Fruit fly (Drosophila melanogaster) whole organism, embryonic: Measurements from ENCODE around the gene Pdxk.

Source experiments
- ATbp ChIP-seq: fragments of 200-800 bp; sonication (Bioruptor generic); optimal IDR thresholded peaks from 2 replicates; lab custom pipeline; 2017; ENCODE audit warnings: missing biosample characterization, mild to moderate bottlenecking, missing genetic modification characterization, missing genetic modification reagents
- Adf1 ChIP-seq: fragments of 200-800 bp; sonication (Bioruptor generic); IDR thresholded peaks from 2 replicates; pipeline ENCODE4 v1.3.6; 2022; ENCODE audit warnings: missing biosample characterization, missing genetic modification characterization
- Antp ChIP-seq: fragments of 200-800 bp; sonication (Bioruptor generic); optimal IDR thresholded peaks from 3 replicates; lab custom pipeline; 2016; ENCODE audit warnings: missing biosample characterization, missing genetic modification characterization
- CG14667 ChIP-seq: fragments of 200-800 bp; sonication (Bioruptor generic); IDR thresholded peaks from 2 replicates; pipeline ENCODE4 v1.3.6; 2022; ENCODE audit warnings: missing biosample characterization, missing genetic modification characterization
- CG17359 ChIP-seq: fragments of 200-800 bp; sonication (Bioruptor generic); optimal IDR thresholded peaks from 3 replicates; lab custom pipeline; 2018; ENCODE audit warnings: missing biosample characterization, mild to moderate bottlenecking, missing genetic modification characterization, moderate library complexity
- CG17361 ChIP-seq: fragments of 200-800 bp; sonication (Bioruptor generic); IDR thresholded peaks from 3 replicates; pipeline ENCODE4 v1.3.6; 2022; ENCODE audit warnings: missing biosample characterization, missing genetic modification characterization
- CG17802 ChIP-seq: fragments of 200-800 bp; sonication (Bioruptor generic); optimal IDR thresholded peaks from 2 replicates; lab custom pipeline; 2018; ENCODE audit warnings: missing biosample characterization, mild to moderate bottlenecking, missing genetic modification characterization, moderate library complexity
- CG17912 ChIP-seq: fragments of 200-800 bp; sonication (Bioruptor generic); optimal IDR thresholded peaks from 2 replicates; lab custom pipeline; 2018; ENCODE audit warnings: missing biosample characterization, mild to moderate bottlenecking, missing genetic modification characterization
- CG18011 ChIP-seq: fragments of 200-800 bp; sonication (Bioruptor generic); optimal IDR thresholded peaks from 2 replicates; lab custom pipeline; 2017; ENCODE audit warnings: missing biosample characterization, missing genetic modification characterization, mild to moderate bottlenecking, moderate library complexity, missing genotype
- CG18262 ChIP-seq: fragments of 200-800 bp; optimal IDR thresholded peaks from 3 replicates; lab custom pipeline; 2019; ENCODE audit warnings: missing biosample characterization, mild to moderate bottlenecking, missing genetic modification characterization, moderate library complexity
- CG2678 ChIP-seq: fragments of 200-800 bp; sonication (Bioruptor generic); optimal IDR thresholded peaks from 3 replicates; lab custom pipeline; 2019; ENCODE audit warnings: missing biosample characterization, mild to moderate bottlenecking, missing genetic modification characterization, moderate library complexity
- CG34422 ChIP-seq: fragments of 200-800 bp; sonication (Bioruptor generic); IDR thresholded peaks from 3 replicates; pipeline ENCODE4 v1.3.6; 2022; ENCODE audit warnings: missing biosample characterization, missing genetic modification characterization
- CG7556 ChIP-seq: fragments of 200-800 bp; sonication (Bioruptor generic); optimal IDR thresholded peaks from 2 replicates; lab custom pipeline; 2017; ENCODE audit warnings: missing biosample characterization, mild to moderate bottlenecking, missing genetic modification characterization
- CG7928 ChIP-seq: fragments of 200-800 bp; sonication (Bioruptor generic); optimal IDR thresholded peaks from 2 replicates; lab custom pipeline; 2017; ENCODE audit warnings: missing biosample characterization, mild to moderate bottlenecking, missing genetic modification characterization
- CG8924 ChIP-seq: fragments of 200-800 bp; optimal IDR thresholded peaks from 3 replicates; lab custom pipeline; 2019; ENCODE audit warnings: missing biosample characterization, mild to moderate bottlenecking, missing genetic modification characterization, moderate library complexity
- Chrac-16 ChIP-seq: fragments of 200-800 bp; sonication (Bioruptor generic); optimal IDR thresholded peaks from 3 replicates; lab custom pipeline; 2016; ENCODE audit warnings: missing biosample characterization, missing genetic modification characterization
- Doc3 ChIP-seq: fragments of 200-800 bp; sonication (Bioruptor generic); IDR thresholded peaks from 3 replicates; pipeline ENCODE4 v1.3.6; 2022; ENCODE audit warnings: missing biosample characterization, missing genetic modification characterization; ENCODE audit not compliant: partially characterized antibody
- Drgx ChIP-seq: fragments of 200-800 bp; sonication (Bioruptor generic); IDR thresholded peaks from 2 replicates; pipeline ENCODE4 v1.3.6; 2022; ENCODE audit warnings: missing biosample characterization, missing genetic modification characterization
- E2f1 ChIP-seq: fragments of 200-800 bp; sonication (Bioruptor generic); IDR thresholded peaks from 2 replicates; pipeline ENCODE4 v1.3.6; 2022; ENCODE audit warnings: missing biosample characterization, missing genetic modification characterization
- E2f2 ChIP-seq: fragments of 200-800 bp; sonication (Bioruptor generic); IDR thresholded peaks from 2 replicates; pipeline ENCODE4 v1.3.6; 2022; ENCODE audit warnings: missing biosample characterization, missing genetic modification characterization
- Hr51 ChIP-seq, 2 experiments: fragments of 200-800 bp; sonication (Bioruptor generic); optimal IDR thresholded peaks; 2 replicates in 1 of 2; 3 replicates in 1 of 2; lab custom pipeline; 2016 to 2018; ENCODE audit warnings: missing biosample characterization in 2 of 2, missing genetic modification characterization in 2 of 2, mild to moderate bottlenecking in 1 of 2, moderate library complexity in 1 of 2
- Max ChIP-seq: fragments of 200-800 bp; sonication (Bioruptor generic); optimal IDR thresholded peaks from 2 replicates; lab custom pipeline; 2016; ENCODE audit warnings: missing biosample characterization, mild to moderate bottlenecking, missing genetic modification characterization
- Pdp1 ChIP-seq, 2 experiments: fragments of 200-800 bp; sonication (Bioruptor generic); optimal IDR thresholded peaks; 3 replicates each; lab custom pipeline; 2016; ENCODE audit warnings: missing biosample characterization in 2 of 2, missing genetic modification characterization in 2 of 2, mild to moderate bottlenecking in 1 of 2, moderate library complexity in 1 of 2
- Poxn ChIP-seq: fragments of 200-800 bp; sonication (Bioruptor generic); IDR thresholded peaks from 2 replicates; pipeline ENCODE4 v1.3.6; 2022; ENCODE audit warnings: missing biosample characterization, missing genetic modification characterization
- Ravus ChIP-seq: fragments of 200-800 bp; sonication (Bioruptor generic); IDR thresholded peaks from 2 replicates; pipeline ENCODE4 v1.3.6; 2022; ENCODE audit warnings: missing biosample characterization, missing genetic modification characterization
- Sry-β ChIP-seq: fragments of 200-800 bp; sonication (Bioruptor generic); optimal IDR thresholded peaks from 2 replicates; lab custom pipeline; 2018; ENCODE audit warnings: missing biosample characterization, mild to moderate bottlenecking, missing genetic modification characterization, moderate library complexity
- Stat92E ChIP-seq, 3 experiments: fragments of >200 bp in 2 of 3; fragments of 200-800 bp in 1 of 3; sonication (Bioruptor generic) in 1 of 3; optimal IDR thresholded peaks; 2 replicates each; lab custom pipeline; 2017 to 2019; ENCODE audit warnings: missing biosample characterization in 3 of 3, missing genetic modification characterization in 3 of 3, mild to moderate bottlenecking in 1 of 3, moderate library complexity in 1 of 3
- Taf1 ChIP-seq: fragments of 200-800 bp; sonication (Bioruptor generic); IDR thresholded peaks from 2 replicates; pipeline ENCODE4 v1.3.6; 2022; ENCODE audit warnings: missing biosample characterization, missing genetic modification characterization
- ato ChIP-seq: fragments of 200-800 bp; sonication (Bioruptor generic); IDR thresholded peaks from 2 replicates; pipeline ENCODE4 v1.3.6; 2022; ENCODE audit warnings: missing biosample characterization, missing genetic modification characterization; ENCODE audit not compliant: partially characterized antibody
- bbx ChIP-seq: fragments of 200-800 bp; sonication (Bioruptor generic); IDR thresholded peaks from 2 replicates; pipeline ENCODE4 v1.3.6; 2022; ENCODE audit warnings: missing biosample characterization, missing genetic modification characterization; ENCODE audit not compliant: partially characterized antibody
- cato ChIP-seq: fragments of 200-800 bp; sonication (Bioruptor generic); optimal IDR thresholded peaks from 2 replicates; lab custom pipeline; 2016; ENCODE audit warnings: missing biosample characterization, missing genetic modification characterization, borderline replicate concordance
- chinmo ChIP-seq: fragments of 200-800 bp; sonication (Bioruptor generic); IDR thresholded peaks from 4 replicates; pipeline ENCODE4 v1.3.6; 2022; ENCODE audit warnings: missing biosample characterization, missing genetic modification characterization; ENCODE audit not compliant: partially characterized antibody
- dimm ChIP-seq: fragments of 200-800 bp; sonication (Bioruptor generic); IDR thresholded peaks from 2 replicates; pipeline ENCODE4 v1.3.6; 2022; ENCODE audit warnings: missing biosample characterization, missing genetic modification characterization
- dpn ChIP-seq, 2 experiments: fragments of 200-800 bp; sonication (Bioruptor generic); optimal IDR thresholded peaks; 3 replicates each; lab custom pipeline; 2016; ENCODE audit warnings: missing biosample characterization in 2 of 2, missing genetic modification characterization in 2 of 2
- eve ChIP-seq, 2 experiments: fragments of >200 bp; optimal IDR thresholded peaks; 2 replicates each; lab custom pipeline; 2017; ENCODE audit warnings: missing biosample characterization in 2 of 2, missing genetic modification characterization in 2 of 2
- ewg ChIP-seq: fragments of 200-800 bp; sonication (Bioruptor generic); optimal IDR thresholded peaks from 3 replicates; lab custom pipeline; 2017; ENCODE audit warnings: mild to moderate bottlenecking, missing biosample characterization, missing genetic modification reagents, missing genetic modification characterization
- ftz-f1 ChIP-seq: fragments of 200-800 bp; sonication (Bioruptor generic); optimal IDR thresholded peaks from 2 replicates; lab custom pipeline; 2016; ENCODE audit warnings: missing biosample characterization, missing genetic modification characterization
- gce ChIP-seq: fragments of 200-800 bp; sonication (Bioruptor generic); IDR thresholded peaks from 3 replicates; pipeline ENCODE4 v1.3.6; 2022; ENCODE audit warnings: missing biosample characterization, missing genetic modification characterization
- grn ChIP-seq: fragments of 200-800 bp; sonication (Bioruptor generic); optimal IDR thresholded peaks from 3 replicates; lab custom pipeline; 2017; ENCODE audit warnings: missing biosample characterization, missing genetic modification characterization
- gsb ChIP-seq: fragments of 200-800 bp; sonication (Bioruptor generic); IDR thresholded peaks from 2 replicates; pipeline ENCODE4 v1.3.6; 2022; ENCODE audit warnings: missing biosample characterization, missing genetic modification characterization
- gt ChIP-seq: fragments of 200-800 bp; sonication (Bioruptor generic); IDR thresholded peaks from 2 replicates; pipeline ENCODE4 v1.3.6; 2022; ENCODE audit warnings: missing biosample characterization, missing genetic modification characterization
- lbe ChIP-seq: fragments of 200-800 bp; sonication (Bioruptor generic); optimal IDR thresholded peaks from 2 replicates; lab custom pipeline; 2016; ENCODE audit warnings: missing biosample characterization, mild to moderate bottlenecking, missing genetic modification characterization
- nom ChIP-seq: fragments of 200-800 bp; sonication (Bioruptor generic); optimal IDR thresholded peaks from 2 replicates; lab custom pipeline; 2017; ENCODE audit warnings: missing biosample characterization, missing genetic modification characterization, mild to moderate bottlenecking, moderate library complexity, missing genetic modification reagents
- pnt ChIP-seq: fragments of 200-800 bp; sonication (Bioruptor generic); optimal IDR thresholded peaks from 3 replicates; lab custom pipeline; 2016; ENCODE audit warnings: missing biosample characterization, missing genetic modification characterization
- sens ChIP-seq: fragments of 200-800 bp; sonication (Bioruptor generic); peaks from one replicate; lab custom pipeline; 2016; ENCODE audit warnings: missing biosample characterization, missing genetic modification characterization
- sqz ChIP-seq: fragments of 200-800 bp; sonication (Bioruptor generic); optimal IDR thresholded peaks from 3 replicates; lab custom pipeline; 2018; ENCODE audit warnings: missing biosample characterization, mild to moderate bottlenecking, missing genetic modification characterization
- trh ChIP-seq: fragments of 200-800 bp; sonication (Bioruptor generic); optimal IDR thresholded peaks from 2 replicates; lab custom pipeline; 2016; ENCODE audit warnings: missing biosample characterization, missing genetic modification characterization
- unpg ChIP-seq: fragments of 200-800 bp; sonication (Bioruptor generic); optimal IDR thresholded peaks from 3 replicates; lab custom pipeline; 2018; ENCODE audit warnings: missing biosample characterization, mild to moderate bottlenecking, missing genetic modification characterization, moderate library complexity

Gene Pdxk

dm6 chr3L:9379484-9380343 lies 19.6 kb downstream of the Pdxk start, which contains the start of gene Hsp67Ba (continued):
- TF ChIP-seq CG7556 (no peak), CG17361 (GFP tag; lab: Robert Waterston, UW) (no peak), E2f2 (no peak), cato (GFP tag; lab: Kevin White, UChicago) (no peak), chinmo (GFP tag; lab: Robert Waterston, UW) (no peak), CG14667 (GFP tag; lab: Robert Waterston, UW) (no peak), gt (GFP tag; lab: Robert Waterston, UW) (no peak), CG7928 (no peak), E2f1 (GFP tag; lab: Robert Waterston, UW) (no peak), sens (GFP tag; lab: Kevin White, UChicago) (no peak), Stat92E (GFP tag; optimal IDR thresholded peaks at IDR 0.05; lab: Kevin White, UChicago) (no peak), dimm (no peak), CG18262 (tag; lab: Kevin White, UChicago) (no peak), Sry-β (no peak), eve (GFP tag; optimal IDR thresholded peaks at IDR 0.05; lab: Kevin White, UChicago) (no peak), pnt (GFP tag; lab: Kevin White, UChicago) (no peak), Max (GFP tag; lab: Kevin White, UChicago) (no peak), unpg (GFP tag; lab: Kevin White, UChicago) (no peak), ATbp (no peak), Antp (GFP tag; lab: Kevin White, UChicago) (no peak), CG8924 (tag; lab: Kevin White, UChicago) (no peak), ewg (GFP tag; lab: Kevin White, UChicago) (peak; percentile 56), CG17802 (tag; lab: Kevin White, UChicago) (no peak), ato (no peak), Taf1 (GFP tag; lab: Robert Waterston, UW) (no peak), Ravus (GFP tag; lab: Robert Waterston, UW) (no peak), sqz (GFP tag; lab: Kevin White, UChicago) (no peak), Hr51 (GFP tag; optimal IDR thresholded peaks at IDR 0.05; lab: Kevin White, UChicago) (no peak), CG34422 (GFP tag; lab: Robert Waterston, UW) (peak; percentile 60; the same call in 1 of the 3 replicates)

DNA sequence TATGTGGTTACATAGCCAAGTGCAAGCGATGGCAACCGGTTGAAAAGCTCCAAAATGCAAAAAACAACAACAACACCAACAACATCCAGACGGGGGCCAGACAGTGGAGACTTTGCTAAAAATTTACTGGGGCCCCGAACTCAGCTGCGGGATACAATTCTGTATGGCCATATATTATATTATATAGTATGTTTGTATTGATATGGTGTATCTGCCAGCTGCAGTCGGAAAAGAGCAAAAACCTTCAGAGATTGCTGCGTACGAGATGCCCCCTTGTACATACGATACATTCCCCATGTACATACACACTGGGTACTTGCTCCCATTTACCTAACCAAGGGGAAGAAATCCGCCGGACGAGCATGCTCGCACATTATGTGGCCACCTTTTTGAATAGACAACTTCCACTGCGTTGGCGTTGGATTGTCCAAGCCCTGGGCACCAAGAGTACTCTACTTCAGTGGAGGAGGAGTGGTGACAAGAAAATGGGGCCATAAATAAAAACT lies 20.3 kb downstream of the Pdxk start:
- TF ChIP-seq CG17359 (tag; lab: Kevin White, UChicago) = no peak
- TF ChIP-seq ftz-f1 (GFP tag; lab: Kevin White, UChicago) = no peak
- no peak for TF ChIP-seq trh (GFP tag; lab: Kevin White, UChicago)
- TF ChIP-seq Chrac-16 (GFP tag; lab: Kevin White, UChicago) = no peak
- TF ChIP-seq gce (GFP tag; lab: Robert Waterston, UW) = no peak
- peak; percentile 9 for TF ChIP-seq CG18011 (GFP tag; lab: Kevin White, UChicago)
- peak; percentile 16 for TF ChIP-seq lbe (GFP tag; lab: Kevin White, UChicago)
- peak; percentile 2; the same call in 1 of the 2 replicates for TF ChIP-seq Drgx
- TF ChIP-seq CG8924 (tag; lab: Kevin White, UChicago) = no peak
- peak; percentile 41 for TF ChIP-seq nom (GFP tag; lab: Kevin White, UChicago)
- TF ChIP-seq Pdp1 (GFP tag; optimal IDR thresholded peaks at IDR 0.05; lab: Kevin White, UChicago) = peak in 1 of 2 experiments; percentile 16
- TF ChIP-seq CG2678 (tag; lab: Kevin White, UChicago) = no peak
- 0 out of 3 replicates have a peak, but pooled peaks have one; percentile 19 for TF ChIP-seq Doc3 (GFP tag; lab: Robert Waterston, UW)
- no peak for TF ChIP-seq gsb (GFP tag; lab: Robert Waterston, UW)
- TF ChIP-seq Adf1 = no peak
- no peak for TF ChIP-seq CG14667 (GFP tag; lab: Robert Waterston, UW)
- TF ChIP-seq bbx (GFP tag; lab: Robert Waterston, UW) = no peak
- no peak for TF ChIP-seq Poxn (GFP tag; lab: Robert Waterston, UW)
- no peak for TF ChIP-seq dpn (GFP tag; optimal IDR thresholded peaks at IDR 0.05; lab: Kevin White, UChicago)
- no peak for TF ChIP-seq grn
- TF ChIP-seq CG17912 = peak; percentile 12
